Worm (Caenorhabditis elegans) whole organism, late embryonic: ENCODE results near the gene hap-1.

ENCODE experiments used
- C08G9.2 ChIP-seq: sonication (generic microtip); optimal IDR thresholded peaks from 2 replicates; lab custom pipeline; 2016; ENCODE audit warnings: mild to moderate bottlenecking, missing genetic modification characterization, moderate library complexity, missing compliant biosample characterization
- C38D4.7 ChIP-seq: fragments of 200-800 bp; sonication (Bioruptor generic); optimal IDR thresholded peaks from 2 replicates; lab custom pipeline; 2018; ENCODE audit warnings: mild to moderate bottlenecking, missing genetic modification characterization, moderate library complexity, missing compliant biosample characterization
- F13H6.1 ChIP-seq: sonication (generic microtip); optimal IDR thresholded peaks from 2 replicates; lab custom pipeline; 2016; ENCODE audit warnings: missing genetic modification characterization, missing compliant biosample characterization
- K02D7.2 ChIP-seq: sonication (generic microtip); optimal IDR thresholded peaks from 2 replicates; lab custom pipeline; 2017; ENCODE audit warnings: mild to moderate bottlenecking, missing genetic modification characterization, missing compliant biosample characterization
- K09A11.1 ChIP-seq: sonication (generic microtip); optimal IDR thresholded peaks from 2 replicates; lab custom pipeline; 2017; ENCODE audit warnings: antibody characterized with exemption, mild to moderate bottlenecking, missing genetic modification characterization, missing compliant biosample characterization; ENCODE audit not compliant: insufficient read depth
- T23F11.4 ChIP-seq: fragments of 200-800 bp; sonication (Bioruptor generic); optimal IDR thresholded peaks from 2 replicates; lab custom pipeline; 2018; ENCODE audit warnings: mild to moderate bottlenecking, missing genetic modification characterization, missing compliant biosample characterization
- Y22D7AL.16 ChIP-seq: sonication (generic microtip); optimal IDR thresholded peaks from 2 replicates; lab custom pipeline; 2016; ENCODE audit warnings: missing genetic modification characterization, missing compliant biosample characterization
- ahr-1 ChIP-seq: sonication (generic microtip); optimal IDR thresholded peaks from 2 replicates; lab custom pipeline; 2016; ENCODE audit warnings: missing genetic modification characterization, missing compliant biosample characterization
- ceh-18 ChIP-seq: sonication (generic microtip); optimal IDR thresholded peaks from 2 replicates; lab custom pipeline; 2016; ENCODE audit warnings: missing genetic modification characterization, missing compliant biosample characterization
- ceh-2 ChIP-seq: sonication (generic microtip); optimal IDR thresholded peaks from 2 replicates; lab custom pipeline; 2016; ENCODE audit warnings: missing genotype, missing genetic modification characterization, missing compliant biosample characterization
- ceh-30 ChIP-seq: fragments of 150-350 bp; optimal IDR thresholded peaks from 2 replicates; lab custom pipeline; 2014; ENCODE audit warnings: missing biosample characterization, missing genetic modification characterization
- ceh-31 ChIP-seq: sonication (generic microtip); optimal IDR thresholded peaks from 2 replicates; lab custom pipeline; 2016; ENCODE audit warnings: missing genetic modification characterization, missing compliant biosample characterization
- ceh-6 ChIP-seq: fragments of 200-800 bp; sonication (Bioruptor generic); optimal IDR thresholded peaks from 2 replicates; lab custom pipeline; 2018; ENCODE audit warnings: mild to moderate bottlenecking, missing genetic modification characterization, missing compliant biosample characterization
- dmd-4 ChIP-seq: sonication (generic microtip); optimal IDR thresholded peaks from 2 replicates; lab custom pipeline; 2016; ENCODE audit warnings: borderline replicate concordance, missing genetic modification characterization, missing compliant biosample characterization
- elt-2 ChIP-seq: sonication (generic microtip); optimal IDR thresholded peaks from 2 replicates; lab custom pipeline; 2016; ENCODE audit warnings: missing genetic modification reagents, missing genetic modification characterization, missing compliant biosample characterization
- elt-4 ChIP-seq: sonication (generic microtip); optimal IDR thresholded peaks from 2 replicates; lab custom pipeline; 2016; ENCODE audit warnings: missing genetic modification characterization, missing compliant biosample characterization
- fax-1 ChIP-seq: sonication (generic microtip); optimal IDR thresholded peaks from 2 replicates; lab custom pipeline; 2016; ENCODE audit warnings: missing genotype, missing genetic modification characterization, missing compliant biosample characterization
- fkh-10 ChIP-seq: fragments of 150-350 bp; optimal IDR thresholded peaks from 2 replicates; lab custom pipeline; 2014; ENCODE audit warnings: missing biosample characterization, missing genetic modification reagents, missing genetic modification characterization
- fkh-6 ChIP-seq: sonication (generic microtip); optimal IDR thresholded peaks from 2 replicates; lab custom pipeline; 2016; ENCODE audit warnings: missing genetic modification characterization, missing compliant biosample characterization
- hlh-13 ChIP-seq: fragments of 200-800 bp; sonication (Bioruptor generic); optimal IDR thresholded peaks from 2 replicates; lab custom pipeline; 2018; ENCODE audit warnings: mild to moderate bottlenecking, missing genetic modification characterization, missing compliant biosample characterization
- hlh-8 ChIP-seq: sonication (generic microtip); optimal IDR thresholded peaks from 2 replicates; lab custom pipeline; 2016; ENCODE audit warnings: missing genotype, missing genetic modification characterization, missing compliant biosample characterization
- lin-11 ChIP-seq: fragments of 200-800 bp; sonication (Bioruptor generic); optimal IDR thresholded peaks from 2 replicates; lab custom pipeline; 2018; ENCODE audit warnings: mild to moderate bottlenecking, missing genetic modification characterization, missing compliant biosample characterization
- madf-2 ChIP-seq: sonication (generic microtip); optimal IDR thresholded peaks from 2 replicates; lab custom pipeline; 2017; ENCODE audit warnings: missing genetic modification characterization, missing compliant biosample characterization
- mec-3 ChIP-seq: sonication (generic microtip); optimal IDR thresholded peaks from 2 replicates; lab custom pipeline; 2016; ENCODE audit warnings: borderline replicate concordance, missing genetic modification characterization, missing compliant biosample characterization
- nfya-1 ChIP-seq: sonication (generic microtip); optimal IDR thresholded peaks from 2 replicates; lab custom pipeline; 2017; ENCODE audit warnings: missing genetic modification characterization, mild to moderate bottlenecking, missing compliant biosample characterization, antibody characterized with exemption, moderate library complexity
- npax-4 ChIP-seq: sonication (generic microtip); optimal IDR thresholded peaks from 2 replicates; lab custom pipeline; 2016; ENCODE audit warnings: missing genetic modification characterization, missing compliant biosample characterization
- odd-2 ChIP-seq: sonication (generic microtip); optimal IDR thresholded peaks from 2 replicates; lab custom pipeline; 2017; ENCODE audit warnings: antibody characterized with exemption, mild to moderate bottlenecking, missing genetic modification characterization, missing compliant biosample characterization
- pat-9 ChIP-seq: fragments of 200-800 bp; sonication (Bioruptor generic); optimal IDR thresholded peaks from 2 replicates; lab custom pipeline; 2018; ENCODE audit warnings: mild to moderate bottlenecking, missing genetic modification characterization, moderate library complexity, missing compliant biosample characterization
- pax-1 ChIP-seq: fragments of 150-350 bp; optimal IDR thresholded peaks from 2 replicates; lab custom pipeline; 2014; ENCODE audit warnings: missing biosample characterization, missing genetic modification characterization
- pha-2 ChIP-seq: sonication (generic microtip); optimal IDR thresholded peaks from 2 replicates; lab custom pipeline; 2017; ENCODE audit warnings: mild to moderate bottlenecking, missing genetic modification characterization, missing compliant biosample characterization
- pha-4 ChIP-seq: fragments of 150-350 bp; optimal IDR thresholded peaks from 2 replicates; lab custom pipeline; 2018; ENCODE audit warnings: missing biosample characterization, missing genetic modification reagents, missing genetic modification characterization
- pqm-1 ChIP-seq: sonication (generic microtip); optimal IDR thresholded peaks from 2 replicates; lab custom pipeline; 2016; ENCODE audit warnings: missing genetic modification characterization, missing compliant biosample characterization
- ref-2 ChIP-seq: sonication (generic microtip); optimal IDR thresholded peaks from 2 replicates; lab custom pipeline; 2016; ENCODE audit warnings: missing genetic modification characterization, missing compliant biosample characterization
- rnt-1 ChIP-seq: sonication (generic microtip); optimal IDR thresholded peaks from 2 replicates; lab custom pipeline; 2016; ENCODE audit warnings: missing genetic modification characterization, missing compliant biosample characterization
- sdc-2 ChIP-seq: sonication (generic microtip); optimal IDR thresholded peaks from 2 replicates; lab custom pipeline; 2016; ENCODE audit warnings: missing genotype, missing genetic modification characterization, missing compliant biosample characterization
- tbx-7 ChIP-seq: sonication (generic microtip); optimal IDR thresholded peaks from 2 replicates; lab custom pipeline; 2016; ENCODE audit warnings: missing genotype, missing genetic modification characterization, missing compliant biosample characterization
- unc-42 ChIP-seq: sonication (generic microtip); optimal IDR thresholded peaks from 2 replicates; lab custom pipeline; 2016; ENCODE audit warnings: missing genotype, missing genetic modification characterization, missing compliant biosample characterization
- unc-55 ChIP-seq: sonication (generic microtip); optimal IDR thresholded peaks from 2 replicates; lab custom pipeline; 2017; ENCODE audit warnings: missing biosample characterization, missing genetic modification reagents, missing genetic modification characterization
- unc-86 ChIP-seq: sonication (generic microtip); optimal IDR thresholded peaks from 2 replicates; lab custom pipeline; 2016; ENCODE audit warnings: missing genetic modification characterization, missing compliant biosample characterization

The hap-1 gene

DNA sequence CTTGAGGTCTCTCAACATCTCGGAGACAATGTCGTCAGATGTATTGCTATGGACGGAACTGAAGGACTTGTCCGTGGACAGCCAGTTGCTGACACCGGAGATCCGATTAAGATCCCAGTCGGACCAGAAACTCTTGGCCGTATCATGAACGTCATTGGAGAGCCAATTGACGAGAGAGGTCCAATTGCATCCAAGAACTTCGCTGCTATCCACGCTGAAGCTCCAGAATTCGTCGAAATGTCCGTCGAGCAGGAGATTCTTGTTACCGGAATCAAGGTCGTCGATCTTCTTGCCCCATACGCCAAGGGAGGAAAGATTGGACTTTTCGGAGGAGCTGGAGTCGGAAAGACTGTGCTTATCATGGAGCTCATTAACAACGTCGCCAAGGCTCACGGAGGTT is 34.9 kb upstream of the hap-1 start:
- no peak for TF ChIP-seq ceh-30 (tag; lab: Kevin White, UChicago)
- no peak for TF ChIP-seq C08G9.2 (tag; lab: Kevin White, UChicago)
- no peak for TF ChIP-seq ceh-2 (tag; lab: Kevin White, UChicago)
- no peak for TF ChIP-seq nfya-1
- no peak for TF ChIP-seq C38D4.7 (GFP tag; lab: Kevin White, UChicago)
- no peak for TF ChIP-seq unc-42
- no peak for TF ChIP-seq unc-55 (GFP tag; lab: Kevin White, UChicago)
- TF ChIP-seq mec-3 (tag; lab: Kevin White, UChicago) = no peak
- TF ChIP-seq fax-1 (tag; lab: Kevin White, UChicago) = no peak
- no peak for TF ChIP-seq K02D7.2
- TF ChIP-seq dmd-4 (tag; lab: Kevin White, UChicago) = no peak
- no peak for TF ChIP-seq T23F11.4 (GFP tag; lab: Kevin White, UChicago)
- no peak for TF ChIP-seq pha-2
- no peak for TF ChIP-seq pat-9 (tag; lab: Kevin White, UChicago)
- TF ChIP-seq ceh-18 = no peak
- no peak for TF ChIP-seq pax-1 (tag; lab: Kevin White, UChicago)
- TF ChIP-seq fkh-10 = no peak
- TF ChIP-seq, all 69 proteins: peak for 0

- TF ChIP-seq unc-86 (tag; lab: Kevin White, UChicago) = no peak
- no peak for TF ChIP-seq K09A11.1 (tag; lab: Kevin White, UChicago)
- no peak for TF ChIP-seq elt-4 (tag; lab: Kevin White, UChicago)
- no peak for TF ChIP-seq tbx-7
- no peak for TF ChIP-seq pqm-1 (tag; lab: Kevin White, UChicago)
- no peak for TF ChIP-seq Y22D7AL.16 (tag; lab: Kevin White, UChicago)
- no peak for TF ChIP-seq ceh-6
- TF ChIP-seq madf-2 (tag; lab: Kevin White, UChicago) = no peak
- TF ChIP-seq hlh-13 (GFP tag; lab: Kevin White, UChicago) = no peak
- no peak for TF ChIP-seq pha-4
- TF ChIP-seq ahr-1 (tag; lab: Kevin White, UChicago) = no peak
- TF ChIP-seq fkh-6 = no peak
- TF ChIP-seq hlh-8 (tag; lab: Kevin White, UChicago) = no peak
- no peak for TF ChIP-seq odd-2 (tag; lab: Kevin White, UChicago)
These were observed 34.1 kb upstream of the hap-1 start for ce11 chrIII:5229511-5230250.

- no peak for TF ChIP-seq rnt-1 (tag; lab: Kevin White, UChicago)
- TF ChIP-seq tbx-7 = no peak
- no peak for TF ChIP-seq F13H6.1
- TF ChIP-seq ceh-31 (tag; lab: Kevin White, UChicago) = no peak
- TF ChIP-seq ref-2 (tag; lab: Kevin White, UChicago) = no peak
These were observed 33.3 kb upstream of the hap-1 start, which contains the start of gene prmt-5 for ce11 chrIII:5230415-5230814. Gene prmt-5 (plus strand): TSS chrIII:5230555.

- TF ChIP-seq unc-42 (no peak), elt-2 (tag; lab: Kevin White, UChicago) (no peak), elt-4 (tag; lab: Kevin White, UChicago) (no peak), sdc-2 (tag; lab: Kevin White, UChicago) (no peak), lin-11 (tag; lab: Kevin White, UChicago) (no peak), npax-4 (tag; lab: Kevin White, UChicago) (no peak)
These were observed 30.6 kb upstream of the hap-1 start for ce11 chrIII:5233140-5233539.
